1 fruit fly cellular context compared by ENCODE assay signal in the genomic region with DNA sequence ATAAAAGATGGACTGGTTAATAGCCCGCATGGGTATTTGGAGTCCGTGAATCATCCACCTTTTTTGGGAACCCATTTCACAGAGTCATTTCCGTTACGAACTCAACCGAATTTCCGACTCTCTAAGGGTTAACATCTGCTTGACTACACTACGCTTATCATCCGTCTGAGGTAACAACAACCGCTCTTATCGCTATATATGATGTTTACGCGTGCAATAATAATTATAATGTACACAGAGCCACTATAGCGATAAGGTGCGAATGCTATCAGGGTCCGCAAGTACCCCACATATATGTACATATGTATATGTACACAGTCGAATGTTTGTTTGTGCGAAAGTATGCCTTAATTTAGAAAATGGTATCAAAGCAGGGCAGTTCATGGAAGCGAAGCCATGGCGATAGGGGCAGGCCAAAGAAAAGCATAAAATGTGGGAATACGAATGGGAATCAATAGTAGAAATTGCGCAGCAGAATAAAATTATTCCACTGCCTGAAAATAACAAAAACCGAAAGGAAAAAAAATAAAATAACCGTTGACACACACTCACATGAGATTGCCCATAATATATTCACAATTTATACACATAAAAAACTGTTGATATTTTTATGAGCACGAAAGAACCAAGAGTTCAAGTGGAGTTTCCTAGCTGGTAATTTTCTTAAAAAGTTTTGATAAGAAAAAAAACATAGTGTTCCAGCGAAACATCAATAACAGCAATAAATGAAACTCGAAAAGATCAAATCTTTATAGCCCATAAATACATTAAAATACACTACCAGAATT.
TF ChIP-seq lines count a peak whose summit lies in the region.

No protein-coding gene starts in this region.

TF ChIP-seq in whole organism, embryonic, 481 proteins besides CTCF, POLR2A, EP300 and RAD21 (continued from another document and continues in another):
- TF ChIP-seq Mrtf (GFP tag; IDR thresholded peaks at IDR 0.05; lab: Robert Waterston, UW), result peak; percentile 52; the same call in 1 of the 3 replicates
- TF ChIP-seq CG10543 (GFP tag; optimal IDR thresholded peaks at IDR 0.05; lab: Kevin White, UChicago), result peak; percentile 98
- TF ChIP-seq unc-4 (GFP tag; IDR thresholded peaks at IDR 0.05; lab: Robert Waterston, UW; ENCODE audit: partially characterized antibody), result no peak
- TF ChIP-seq CG5953 (GFP tag; IDR thresholded peaks at IDR 0.05; lab: Robert Waterston, UW), result peak; percentile 76
- 0 out of 2 replicates have a peak, but pooled peaks have one; percentile 44 for TF ChIP-seq Taf1 (GFP tag; IDR thresholded peaks at IDR 0.05; lab: Robert Waterston, UW)
- TF ChIP-seq inv (GFP tag; IDR thresholded peaks at IDR 0.05; lab: Robert Waterston, UW; ENCODE audit: partially characterized antibody), result no peak
- TF ChIP-seq az2 (GFP tag; optimal IDR thresholded peaks at IDR 0.05; lab: Kevin White, UChicago), result peak; percentile 41
- TF ChIP-seq CG13123 (GFP tag; optimal IDR thresholded peaks at IDR 0.05; lab: Kevin White, UChicago), result peak; percentile 89
- peak; percentile 96 for TF ChIP-seq sug (tag; optimal IDR thresholded peaks at IDR 0.05; lab: Kevin White, UChicago)
- peak; percentile 79 for TF ChIP-seq bigmax (GFP tag; optimal IDR thresholded peaks at IDR 0.05; lab: Kevin White, UChicago)
- TF ChIP-seq Usf (GFP tag; optimal IDR thresholded peaks at IDR 0.05; lab: Kevin White, UChicago), result peak; percentile 22
- TF ChIP-seq vfl (GFP tag; optimal IDR thresholded peaks at IDR 0.05; lab: Kevin White, UChicago), result peak; percentile 73
- TF ChIP-seq oc (tag; optimal IDR thresholded peaks at IDR 0.05; lab: Kevin White, UChicago), result peak; percentile 87
- TF ChIP-seq Max (GFP tag; optimal IDR thresholded peaks at IDR 0.05; lab: Kevin White, UChicago), result peak; percentile 71
- TF ChIP-seq CG13296 (GFP tag; optimal IDR thresholded peaks at IDR 0.05; lab: Kevin White, UChicago), result peak; percentile 94
- peak; percentile 90 for TF ChIP-seq CG1529 (GFP tag; optimal IDR thresholded peaks at IDR 0.05; lab: Kevin White, UChicago)
- TF ChIP-seq dm (GFP tag; optimal IDR thresholded peaks at IDR 0.05; lab: Kevin White, UChicago), result peak; percentile 59
- TF ChIP-seq ham (GFP tag; IDR thresholded peaks at IDR 0.05; lab: Robert Waterston, UW), result no peak
- peak; percentile 75 for TF ChIP-seq cwo (GFP tag; optimal IDR thresholded peaks at IDR 0.05; lab: Kevin White, UChicago)
- TF ChIP-seq CG6813 (GFP tag; optimal IDR thresholded peaks at IDR 0.05; lab: Kevin White, UChicago), result peak; percentile 94
- TF ChIP-seq E2f2 (GFP tag; IDR thresholded peaks at IDR 0.05; lab: Robert Waterston, UW), result peak; percentile 54; the same call in 1 of the 2 replicates
- TF ChIP-seq org-1 (GFP tag; optimal IDR thresholded peaks at IDR 0.05; lab: Kevin White, UChicago), result peak; percentile 91
- TF ChIP-seq CG4360 (GFP tag; IDR thresholded peaks at IDR 0.05; lab: Robert Waterston, UW), result peak; percentile 72
- peak; percentile 97 for TF ChIP-seq Hey (tag; optimal IDR thresholded peaks at IDR 0.05; lab: Kevin White, UChicago)
- peak; percentile 66 for TF ChIP-seq Rx (GFP tag; IDR thresholded peaks at IDR 0.05; lab: Robert Waterston, UW)
- TF ChIP-seq Trl (optimal IDR thresholded peaks at IDR 0.05; lab: Kevin White, UChicago), result no peak
- TF ChIP-seq Trl (GFP tag; optimal IDR thresholded peaks at IDR 0.05; lab: Kevin White, UChicago), result peak; percentile 41
- no peak for TF ChIP-seq Doc3 (GFP tag; IDR thresholded peaks at IDR 0.05; lab: Robert Waterston, UW; ENCODE audit: partially characterized antibody)
- peak; percentile 81 for TF ChIP-seq CG17385 (GFP tag; optimal IDR thresholded peaks at IDR 0.05; lab: Kevin White, UChicago)
- peak; percentile 85 for TF ChIP-seq Side (GFP tag; optimal IDR thresholded peaks at IDR 0.05; lab: Kevin White, UChicago)
- no peak for TF ChIP-seq Doc2 (GFP tag; IDR thresholded peaks at IDR 0.05; lab: Robert Waterston, UW)
- TF ChIP-seq Vsx1 (GFP tag; optimal IDR thresholded peaks at IDR 0.05; lab: Kevin White, UChicago), result peak; percentile 94
- TF ChIP-seq CG2678 (tag; optimal IDR thresholded peaks at IDR 0.05; lab: Kevin White, UChicago), result peak; percentile 82
- TF ChIP-seq CG17568 (GFP tag; optimal IDR thresholded peaks at IDR 0.05; lab: Kevin White, UChicago), result peak; percentile 96
- no peak for TF ChIP-seq dan (GFP tag; IDR thresholded peaks at IDR 0.05; lab: Robert Waterston, UW)
- TF ChIP-seq dmrt99B (tag; optimal IDR thresholded peaks at IDR 0.05; lab: Kevin White, UChicago), result peak; percentile 56
- TF ChIP-seq Chrac-16 (GFP tag; optimal IDR thresholded peaks at IDR 0.05; lab: Kevin White, UChicago), result no peak
- peak; percentile 22 for TF ChIP-seq NK7.1 (GFP tag; optimal IDR thresholded peaks at IDR 0.05; lab: Kevin White, UChicago)
- peak; percentile 82 for TF ChIP-seq Mes4 (GFP tag; optimal IDR thresholded peaks at IDR 0.05; lab: Kevin White, UChicago)
- peak; percentile 24 for TF ChIP-seq Dad (GFP tag; optimal IDR thresholded peaks at IDR 0.05; lab: Kevin White, UChicago)
- TF ChIP-seq ac (GFP tag; optimal IDR thresholded peaks at IDR 0.05; lab: Kevin White, UChicago), result peak; percentile 88
- peak; percentile 39 for TF ChIP-seq trh (GFP tag; optimal IDR thresholded peaks at IDR 0.05; lab: Kevin White, UChicago)
- TF ChIP-seq seq (GFP tag; IDR thresholded peaks at IDR 0.05; lab: Robert Waterston, UW), result peak; percentile 90
- no peak; the same call in 1 of the 2 replicates for TF ChIP-seq amos (GFP tag; IDR thresholded peaks at IDR 0.05; lab: Robert Waterston, UW; ENCODE audit: partially characterized antibody)
- no peak for TF ChIP-seq CG7963 (GFP tag; IDR thresholded peaks at IDR 0.05; lab: Robert Waterston, UW; ENCODE audit: partially characterized antibody)
- peak; percentile 88 for TF ChIP-seq Xrp1 (GFP tag; IDR thresholded peaks at IDR 0.05; lab: Robert Waterston, UW)
- TF ChIP-seq CG12104 (GFP tag; optimal IDR thresholded peaks at IDR 0.05; lab: Kevin White, UChicago), result peak; percentile 89
- TF ChIP-seq CG10274 (GFP tag; optimal IDR thresholded peaks at IDR 0.05; lab: Kevin White, UChicago), result peak; percentile 30
- TF ChIP-seq Fer3 (tag; optimal IDR thresholded peaks at IDR 0.05; lab: Kevin White, UChicago), result peak; percentile 82
- no peak for TF ChIP-seq pan (optimal IDR thresholded peaks at IDR 0.05; lab: Kevin White, UChicago)
- peak in 1 of 2 experiments; percentile 61 for TF ChIP-seq pan (GFP tag; optimal IDR thresholded peaks at IDR 0.05 in 1 of 2, IDR thresholded peaks at IDR 0.05 in 1 of 2)
- TF ChIP-seq Abd-B (GFP tag; optimal IDR thresholded peaks at IDR 0.05; lab: Kevin White, UChicago), result peak; percentile 72
- peak; percentile 59 for TF ChIP-seq HLH54F (GFP tag; optimal IDR thresholded peaks at IDR 0.05; lab: Kevin White, UChicago)
- no peak for TF ChIP-seq tna (GFP tag; IDR thresholded peaks at IDR 0.05; lab: Robert Waterston, UW; ENCODE audit: partially characterized antibody)
- TF ChIP-seq shn (GFP tag; optimal IDR thresholded peaks at IDR 0.05; lab: Kevin White, UChicago), result peak; percentile 23
- TF ChIP-seq GATAe (GFP tag; conservative IDR thresholded peaks at IDR 0.05; lab: Robert Waterston, UW), result peak; percentile 76
- TF ChIP-seq CG15696 (tag; optimal IDR thresholded peaks at IDR 0.05; lab: Kevin White, UChicago), result peak; percentile 89
- peak; percentile 71 for TF ChIP-seq CG8281 (tag; optimal IDR thresholded peaks at IDR 0.05; lab: Kevin White, UChicago)
- peak; percentile 93 for TF ChIP-seq HHEX (GFP tag; optimal IDR thresholded peaks at IDR 0.05; lab: Kevin White, UChicago)
- TF ChIP-seq Myb (GFP tag; optimal IDR thresholded peaks at IDR 0.05; lab: Kevin White, UChicago), result peak; percentile 37
- peak; percentile 14 for TF ChIP-seq luna (GFP tag; optimal IDR thresholded peaks at IDR 0.05; lab: Kevin White, UChicago)
- TF ChIP-seq CG3281 (GFP tag; optimal IDR thresholded peaks at IDR 0.05; lab: Kevin White, UChicago), result peak; percentile 70
- peak; percentile 95 for TF ChIP-seq ci (GFP tag; IDR thresholded peaks at IDR 0.05; lab: Robert Waterston, UW)
- no peak for TF ChIP-seq eve (GFP tag; optimal IDR thresholded peaks at IDR 0.05; lab: Kevin White, UChicago)
- peak; percentile 69 for TF ChIP-seq Bteb2 (GFP tag; optimal IDR thresholded peaks at IDR 0.05; lab: Kevin White, UChicago)
- TF ChIP-seq ara (GFP tag; IDR thresholded peaks at IDR 0.05; lab: Robert Waterston, UW), result peak; percentile 87
- peak; percentile 93 for TF ChIP-seq caup (GFP tag; optimal IDR thresholded peaks at IDR 0.05; lab: Kevin White, UChicago; ENCODE audit: severe bottlenecking)
- TF ChIP-seq Hmx (GFP tag; optimal IDR thresholded peaks at IDR 0.05; lab: Kevin White, UChicago), result no peak
- TF ChIP-seq BtbVII (GFP tag; optimal IDR thresholded peaks at IDR 0.05; lab: Kevin White, UChicago), result peak; percentile 90
- TF ChIP-seq lab (GFP tag; optimal IDR thresholded peaks at IDR 0.05; lab: Kevin White, UChicago), result peak; percentile 95
- peak; percentile 47; the same call in 1 of the 2 replicates for TF ChIP-seq MBD-R2 (GFP tag; IDR thresholded peaks at IDR 0.05; lab: Robert Waterston, UW)
- 0 out of 3 replicates have a peak, but pooled peaks have one; percentile 18 for TF ChIP-seq jigr1 (GFP tag; IDR thresholded peaks at IDR 0.05; lab: Robert Waterston, UW)
- TF ChIP-seq stwl (tag; optimal IDR thresholded peaks at IDR 0.05; lab: Kevin White, UChicago), result peak; percentile 3
- TF ChIP-seq nerfin-2 (GFP tag; IDR thresholded peaks at IDR 0.05; lab: Robert Waterston, UW; ENCODE audit: partially characterized antibody), result no peak
- TF ChIP-seq CG6254 (GFP tag; optimal IDR thresholded peaks at IDR 0.05; lab: Kevin White, UChicago), result peak; percentile 81
- TF ChIP-seq CG12219 (GFP tag; optimal IDR thresholded peaks at IDR 0.05; lab: Kevin White, UChicago), result peak; percentile 90
- TF ChIP-seq bbx (GFP tag; IDR thresholded peaks at IDR 0.05; lab: Robert Waterston, UW; ENCODE audit: partially characterized antibody), result no peak
- TF ChIP-seq D19B (GFP tag; optimal IDR thresholded peaks at IDR 0.05; lab: Kevin White, UChicago), result no peak
- no peak for TF ChIP-seq CG8478 (optimal IDR thresholded peaks at IDR 0.05; lab: Kevin White, UChicago)
- TF ChIP-seq HmgD (GFP tag; optimal IDR thresholded peaks at IDR 0.05; lab: Kevin White, UChicago), result peak; percentile 40
- peak; percentile 99 for TF ChIP-seq kni (GFP tag; optimal IDR thresholded peaks at IDR 0.05; lab: Kevin White, UChicago)
- peak; percentile 3 for TF ChIP-seq Deaf1 (tag; optimal IDR thresholded peaks at IDR 0.05; lab: Kevin White, UChicago)
- TF ChIP-seq dpn (GFP tag; optimal IDR thresholded peaks at IDR 0.05; lab: Kevin White, UChicago), result peak in 1 of 2 experiments; percentile 70
- TF ChIP-seq ash1 (GFP tag; optimal IDR thresholded peaks at IDR 0.05; lab: Kevin White, UChicago), result peak; percentile 99
- TF ChIP-seq wdn (GFP tag; IDR thresholded peaks at IDR 0.05; lab: Robert Waterston, UW), result peak; percentile 47; the same call in 1 of the 2 replicates
- peak; percentile 80 for TF ChIP-seq twi (tag; optimal IDR thresholded peaks at IDR 0.05; lab: Kevin White, UChicago)
- peak; percentile 85; the same call in 1 of the 2 replicates for TF ChIP-seq CG14014 (GFP tag; IDR thresholded peaks at IDR 0.05; lab: Robert Waterston, UW)
- TF ChIP-seq CG12769 (tag; optimal IDR thresholded peaks at IDR 0.05; lab: Kevin White, UChicago), result peak; percentile 96
- peak; percentile 65 for TF ChIP-seq CG8388 (GFP tag; optimal IDR thresholded peaks at IDR 0.05; lab: Kevin White, UChicago)
- TF ChIP-seq Rfx (GFP tag; IDR thresholded peaks at IDR 0.05; lab: Robert Waterston, UW), result peak; percentile 74
- no peak for TF ChIP-seq Dll (GFP tag; IDR thresholded peaks at IDR 0.05; lab: Robert Waterston, UW; ENCODE audit: partially characterized antibody)
- peak; percentile 69 for TF ChIP-seq gsb (GFP tag; IDR thresholded peaks at IDR 0.05; lab: Robert Waterston, UW)
- TF ChIP-seq Hsf (GFP tag; optimal IDR thresholded peaks at IDR 0.05; lab: Kevin White, UChicago), result peak; percentile 27
- TF ChIP-seq Asciz (GFP tag; optimal IDR thresholded peaks at IDR 0.05; lab: Kevin White, UChicago), result peak; percentile 94
- TF ChIP-seq Dbx (GFP tag; IDR thresholded peaks at IDR 0.05; lab: Robert Waterston, UW), result peak; percentile 74
- TF ChIP-seq insv (GFP tag; optimal IDR thresholded peaks at IDR 0.05; lab: Kevin White, UChicago), result peak in 1 of 2 experiments; percentile 66
- TF ChIP-seq CG14860 (GFP tag; IDR thresholded peaks at IDR 0.05; lab: Robert Waterston, UW; ENCODE audit: partially characterized antibody), result no peak
- TF ChIP-seq CG11456 (GFP tag; IDR thresholded peaks at IDR 0.05; lab: Robert Waterston, UW), result 0 out of 3 replicates have a peak, but pooled peaks have one; percentile 38
- TF ChIP-seq rib (GFP tag; IDR thresholded peaks at IDR 0.05; lab: Robert Waterston, UW), result peak; percentile 87
- TF ChIP-seq CG12155 (GFP tag; optimal IDR thresholded peaks at IDR 0.05; lab: Kevin White, UChicago), result no peak
- peak; percentile 89 for TF ChIP-seq so (GFP tag; IDR thresholded peaks at IDR 0.05; lab: Robert Waterston, UW)
- peak; percentile 52 for TF ChIP-seq Atf-2 (GFP tag; optimal IDR thresholded peaks at IDR 0.05; lab: Kevin White, UChicago)
- peak; percentile 33; the same call in 1 of the 3 replicates for TF ChIP-seq CG34422 (GFP tag; IDR thresholded peaks at IDR 0.05; lab: Robert Waterston, UW)
- peak; percentile 64 for TF ChIP-seq en (GFP tag; optimal IDR thresholded peaks at IDR 0.05; lab: Kevin White, UChicago)
- TF ChIP-seq lilli (GFP tag; optimal IDR thresholded peaks at IDR 0.05; lab: Kevin White, UChicago), result peak; percentile 45
- no peak for TF ChIP-seq Opbp (GFP tag; IDR thresholded peaks at IDR 0.05; lab: Robert Waterston, UW; ENCODE audit: partially characterized antibody)
- peak; percentile 93 for TF ChIP-seq B-H2 (GFP tag; optimal IDR thresholded peaks at IDR 0.05; lab: Kevin White, UChicago)
- TF ChIP-seq onecut (GFP tag; IDR thresholded peaks at IDR 0.05; lab: Robert Waterston, UW), result peak; percentile 86
- peak; percentile 25 for TF ChIP-seq pzg (GFP tag; optimal IDR thresholded peaks at IDR 0.05; lab: Kevin White, UChicago)
- no peak for TF ChIP-seq CG30020 (tag; optimal IDR thresholded peaks at IDR 0.05; lab: Kevin White, UChicago)
- peak; percentile 89 for TF ChIP-seq CG18764 (GFP tag; optimal IDR thresholded peaks at IDR 0.05; lab: Kevin White, UChicago)
- TF ChIP-seq CG9727 (GFP tag; optimal IDR thresholded peaks at IDR 0.05; lab: Kevin White, UChicago), result peak; percentile 77
- TF ChIP-seq CG9437 (GFP tag; optimal IDR thresholded peaks at IDR 0.05; lab: Kevin White, UChicago), result peak; percentile 34
- peak; percentile 65 for TF ChIP-seq Dek (tag; optimal IDR thresholded peaks at IDR 0.05; lab: Kevin White, UChicago)
- no peak for TF ChIP-seq CG3847 (GFP tag; IDR thresholded peaks at IDR 0.05; lab: Robert Waterston, UW)
- TF ChIP-seq Ada2b (GFP tag; IDR thresholded peaks at IDR 0.05; lab: Robert Waterston, UW), result peak; percentile 39; the same call in 1 of the 2 replicates
- TF ChIP-seq trem (tag; optimal IDR thresholded peaks at IDR 0.05; lab: Kevin White, UChicago), result no peak
- no peak; the same call in 1 of the 2 replicates for TF ChIP-seq ttk (GFP tag; IDR thresholded peaks at IDR 0.05; lab: Robert Waterston, UW)
